ENCODE assay signal across 1 fruit fly cellular context in genomic region chrX:6366357-6366691, dm6.
TF ChIP-seq lines count a peak whose summit lies in the region.

No protein-coding gene starts in this region.

TF ChIP-seq in whole organism, embryonic, 481 proteins besides CTCF, POLR2A, EP300 and RAD21 (continued from another document and continues in another):
- TF ChIP-seq CG2712 (tag; optimal IDR thresholded peaks at IDR 0.05; lab: Kevin White, UChicago) (peak; percentile 77), phol (tag; optimal IDR thresholded peaks at IDR 0.05; lab: Kevin White, UChicago) (peak; percentile 69), CG33213 (GFP tag; optimal IDR thresholded peaks at IDR 0.05; lab: Kevin White, UChicago) (peak; percentile 77), CG7786 (GFP tag; optimal IDR thresholded peaks at IDR 0.05; lab: Kevin White, UChicago) (peak; percentile 89), Aef1 (GFP tag; IDR thresholded peaks at IDR 0.05; lab: Robert Waterston, UW) (peak; percentile 92), Rfx (GFP tag; IDR thresholded peaks at IDR 0.05; lab: Robert Waterston, UW) (peak; percentile 96), CG6765 (GFP tag; optimal IDR thresholded peaks at IDR 0.05; lab: Kevin White, UChicago) (peak; percentile 73), insv (GFP tag; optimal IDR thresholded peaks at IDR 0.05; lab: Kevin White, UChicago) (no peak), onecut (GFP tag; IDR thresholded peaks at IDR 0.05; lab: Robert Waterston, UW) (peak; percentile 85), CG4424 (GFP tag; optimal IDR thresholded peaks at IDR 0.05; lab: Kevin White, UChicago) (peak; percentile 69), CG12659 (GFP tag; optimal IDR thresholded peaks at IDR 0.05; lab: Kevin White, UChicago) (peak; percentile 78), Doc2 (GFP tag; IDR thresholded peaks at IDR 0.05; lab: Robert Waterston, UW) (peak; percentile 55; the same call in 1 of the 2 replicates), CG6175 (GFP tag; IDR thresholded peaks at IDR 0.05; lab: Robert Waterston, UW) (peak; percentile 83), CG13624 (GFP tag; optimal IDR thresholded peaks at IDR 0.05; lab: Kevin White, UChicago) (peak; percentile 95), Med (GFP tag; lab: Kevin White, UChicago) (peak; percentile 99), row (GFP tag; IDR thresholded peaks at IDR 0.05; lab: Robert Waterston, UW) (peak; percentile 92), CG6654 (GFP tag; optimal IDR thresholded peaks at IDR 0.05; lab: Kevin White, UChicago) (peak; percentile 59), gem (tag; optimal IDR thresholded peaks at IDR 0.05; lab: Kevin White, UChicago) (peak; percentile 86), chm (GFP tag; IDR thresholded peaks at IDR 0.05; lab: Robert Waterston, UW) (peak; percentile 91), CG16779 (GFP tag; IDR thresholded peaks at IDR 0.05; lab: Robert Waterston, UW) (peak; percentile 83), Dad (GFP tag; optimal IDR thresholded peaks at IDR 0.05; lab: Kevin White, UChicago) (peak; percentile 76), CG12769 (tag; optimal IDR thresholded peaks at IDR 0.05; lab: Kevin White, UChicago) (peak; percentile 95), Tbp (GFP tag; optimal IDR thresholded peaks at IDR 0.05; lab: Kevin White, UChicago) (no peak), D19B (GFP tag; optimal IDR thresholded peaks at IDR 0.05; lab: Kevin White, UChicago) (peak; percentile 67), CG11456 (GFP tag; IDR thresholded peaks at IDR 0.05; lab: Robert Waterston, UW) (peak; percentile 94), BtbVII (GFP tag; optimal IDR thresholded peaks at IDR 0.05; lab: Kevin White, UChicago) (peak; percentile 77), Abd-B (GFP tag; optimal IDR thresholded peaks at IDR 0.05; lab: Kevin White, UChicago) (peak; percentile 82), CG1792 (GFP tag; optimal IDR thresholded peaks at IDR 0.05; lab: Kevin White, UChicago) (peak; percentile 81), Spps (tag; optimal IDR thresholded peaks at IDR 0.05; lab: Kevin White, UChicago) (no peak), CG1603 (tag; optimal IDR thresholded peaks at IDR 0.05; lab: Kevin White, UChicago) (peak; percentile 81), Drgx (GFP tag; IDR thresholded peaks at IDR 0.05; lab: Robert Waterston, UW) (peak; percentile 96), CG12071 (GFP tag; optimal IDR thresholded peaks at IDR 0.05; lab: Kevin White, UChicago) (peak; percentile 87), CG6854 (GFP tag; optimal IDR thresholded peaks at IDR 0.05; lab: Kevin White, UChicago) (peak; percentile 76), CG10366 (GFP tag; IDR thresholded peaks at IDR 0.05; lab: Robert Waterston, UW) (peak; percentile 92), NC2β (GFP tag; optimal IDR thresholded peaks at IDR 0.05; lab: Kevin White, UChicago) (peak; percentile 45), Hr78 (GFP tag; optimal IDR thresholded peaks at IDR 0.05; lab: Kevin White, UChicago) (no peak), nerfin-2 (GFP tag; IDR thresholded peaks at IDR 0.05; lab: Robert Waterston, UW; ENCODE audit: partially characterized antibody) (no peak), fd102C (GFP tag; optimal IDR thresholded peaks at IDR 0.05; lab: Kevin White, UChicago) (no peak), grn (GFP tag; optimal IDR thresholded peaks at IDR 0.05; lab: Kevin White, UChicago) (peak; percentile 14), sens (GFP tag; lab: Kevin White, UChicago) (peak; percentile 94), CG18764 (GFP tag; optimal IDR thresholded peaks at IDR 0.05; lab: Kevin White, UChicago) (peak; percentile 53), fd64A (GFP tag; optimal IDR thresholded peaks at IDR 0.05; lab: Kevin White, UChicago) (peak; percentile 33), zfh2 (GFP tag; optimal IDR thresholded peaks at IDR 0.05; lab: Kevin White, UChicago) (peak; percentile 90), CG33557 (GFP tag; optimal IDR thresholded peaks at IDR 0.05; lab: Kevin White, UChicago) (peak; percentile 7), dpn (GFP tag; optimal IDR thresholded peaks at IDR 0.05; lab: Kevin White, UChicago) (peak; percentile 88), Usf (GFP tag; optimal IDR thresholded peaks at IDR 0.05; lab: Kevin White, UChicago) (peak; percentile 62), p53 (GFP tag; optimal IDR thresholded peaks at IDR 0.05; lab: Kevin White, UChicago) (peak; percentile 52), gsb-n (tag; optimal IDR thresholded peaks at IDR 0.05; lab: Kevin White, UChicago) (no peak), Fer1 (GFP tag; optimal IDR thresholded peaks at IDR 0.05; lab: Kevin White, UChicago) (peak; percentile 87), CG10431 (GFP tag; optimal IDR thresholded peaks at IDR 0.05; lab: Kevin White, UChicago) (no peak), Hey (tag; optimal IDR thresholded peaks at IDR 0.05; lab: Kevin White, UChicago) (peak; percentile 70), CG8281 (tag; optimal IDR thresholded peaks at IDR 0.05; lab: Kevin White, UChicago) (peak; percentile 54), mld (GFP tag; IDR thresholded peaks at IDR 0.05; lab: Robert Waterston, UW; ENCODE audit: partially characterized antibody) (no peak), gt (GFP tag; IDR thresholded peaks at IDR 0.05; lab: Robert Waterston, UW) (peak; percentile 61; the same call in 1 of the 2 replicates), tx (GFP tag; optimal IDR thresholded peaks at IDR 0.05; lab: Kevin White, UChicago) (peak; percentile 75), ken (GFP tag; IDR thresholded peaks at IDR 0.05; lab: Robert Waterston, UW) (peak; percentile 88), esg (GFP tag; conservative IDR thresholded peaks at IDR 0.05; lab: Robert Waterston, UW) (peak; percentile 74), disco-r (GFP tag; optimal IDR thresholded peaks at IDR 0.05; lab: Kevin White, UChicago) (peak; percentile 76), CG2129 (GFP tag; IDR thresholded peaks at IDR 0.05; lab: Robert Waterston, UW; ENCODE audit: partially characterized antibody) (no peak), abd-A (tag; optimal IDR thresholded peaks at IDR 0.05; lab: Kevin White, UChicago) (no peak), Camta (GFP tag; optimal IDR thresholded peaks at IDR 0.05; lab: Kevin White, UChicago) (peak; percentile 82), eyg (GFP tag; optimal IDR thresholded peaks at IDR 0.05; lab: Kevin White, UChicago) (peak; percentile 70), Gsc (GFP tag; IDR thresholded peaks at IDR 0.05; lab: Robert Waterston, UW) (no peak), usp (GFP tag; optimal IDR thresholded peaks at IDR 0.05; lab: Kevin White, UChicago) (no peak), dan (GFP tag; IDR thresholded peaks at IDR 0.05; lab: Robert Waterston, UW) (no peak), Hr51 (GFP tag; optimal IDR thresholded peaks at IDR 0.05; lab: Kevin White, UChicago) (peak; percentile 76 to 86), E2f1 (GFP tag; IDR thresholded peaks at IDR 0.05; lab: Robert Waterston, UW) (peak; percentile 84), CG3163 (GFP tag; optimal IDR thresholded peaks at IDR 0.05; lab: Kevin White, UChicago) (peak; percentile 66), CG4282 (GFP tag; optimal IDR thresholded peaks at IDR 0.05; lab: Kevin White, UChicago) (peak; percentile 49), pzg (GFP tag; optimal IDR thresholded peaks at IDR 0.05; lab: Kevin White, UChicago) (peak; percentile 2), grau (tag; optimal IDR thresholded peaks at IDR 0.05; lab: Kevin White, UChicago) (peak; percentile 97), ttk (GFP tag; IDR thresholded peaks at IDR 0.05; lab: Robert Waterston, UW) (peak; percentile 89), CG12219 (GFP tag; optimal IDR thresholded peaks at IDR 0.05; lab: Kevin White, UChicago) (peak; percentile 84), Mes4 (GFP tag; optimal IDR thresholded peaks at IDR 0.05; lab: Kevin White, UChicago) (peak; percentile 68), CG6683 (GFP tag; optimal IDR thresholded peaks at IDR 0.05; lab: Kevin White, UChicago) (peak; percentile 76), Hr39 (optimal IDR thresholded peaks at IDR 0.05; lab: Kevin White, UChicago) (no peak), Xrp1 (GFP tag; IDR thresholded peaks at IDR 0.05; lab: Robert Waterston, UW) (peak; percentile 80), oc (tag; optimal IDR thresholded peaks at IDR 0.05; lab: Kevin White, UChicago) (peak; percentile 76), CG14014 (GFP tag; IDR thresholded peaks at IDR 0.05; lab: Robert Waterston, UW) (peak; percentile 92), D (optimal IDR thresholded peaks at IDR 0.05; lab: Kevin White, UChicago) (no peak), D (GFP tag; optimal IDR thresholded peaks at IDR 0.05; lab: Kevin White, UChicago) (peak; percentile 50), tgo (GFP tag; IDR thresholded peaks at IDR 0.05; lab: Robert Waterston, UW) (peak; percentile 86), CG30020 (tag; optimal IDR thresholded peaks at IDR 0.05; lab: Kevin White, UChicago) (no peak), CG14710 (tag; optimal IDR thresholded peaks at IDR 0.05; lab: Kevin White, UChicago) (no peak), mirr (GFP tag; optimal IDR thresholded peaks at IDR 0.05; lab: Kevin White, UChicago) (peak; percentile 91), Six4 (GFP tag; optimal IDR thresholded peaks at IDR 0.05; lab: Kevin White, UChicago) (peak; percentile 62), tio (GFP tag; optimal IDR thresholded peaks at IDR 0.05; lab: Kevin White, UChicago) (no peak), CG17385 (GFP tag; optimal IDR thresholded peaks at IDR 0.05; lab: Kevin White, UChicago) (peak; percentile 85), Myb (GFP tag; optimal IDR thresholded peaks at IDR 0.05; lab: Kevin White, UChicago) (peak; percentile 66), dmrt99B (tag; optimal IDR thresholded peaks at IDR 0.05; lab: Kevin White, UChicago) (peak; percentile 85), B-H2 (GFP tag; optimal IDR thresholded peaks at IDR 0.05; lab: Kevin White, UChicago) (peak; percentile 93), CoRest (tag; optimal IDR thresholded peaks at IDR 0.05; lab: Kevin White, UChicago) (peak; percentile 83), CG12155 (GFP tag; optimal IDR thresholded peaks at IDR 0.05; lab: Kevin White, UChicago) (peak; percentile 85), CG6813 (GFP tag; optimal IDR thresholded peaks at IDR 0.05; lab: Kevin White, UChicago) (peak; percentile 74), fru (optimal IDR thresholded peaks at IDR 0.05; lab: Kevin White, UChicago) (no peak), Dll (GFP tag; IDR thresholded peaks at IDR 0.05; lab: Robert Waterston, UW; ENCODE audit: partially characterized antibody) (no peak), crp (GFP tag; optimal IDR thresholded peaks at IDR 0.05; lab: Kevin White, UChicago) (no peak), Optix (GFP tag; IDR thresholded peaks at IDR 0.05; lab: Robert Waterston, UW) (peak; percentile 86), CHES-1-like (GFP tag; optimal IDR thresholded peaks at IDR 0.05; lab: Kevin White, UChicago) (peak; percentile 85), MESR4 (GFP tag; optimal IDR thresholded peaks at IDR 0.05; lab: Kevin White, UChicago) (no peak), CG6254 (GFP tag; optimal IDR thresholded peaks at IDR 0.05; lab: Kevin White, UChicago) (peak; percentile 7), HLHmδ (GFP tag; optimal IDR thresholded peaks at IDR 0.05; lab: Kevin White, UChicago) (no peak), CG10565 (GFP tag; optimal IDR thresholded peaks at IDR 0.05; lab: Kevin White, UChicago) (no peak), CG8388 (GFP tag; optimal IDR thresholded peaks at IDR 0.05; lab: Kevin White, UChicago) (peak; percentile 63), emc (GFP tag; optimal IDR thresholded peaks at IDR 0.05; lab: Kevin White, UChicago) (peak; percentile 48), slou (GFP tag; optimal IDR thresholded peaks at IDR 0.05; lab: Kevin White, UChicago) (peak; percentile 75), CG10209 (GFP tag; optimal IDR thresholded peaks at IDR 0.05; lab: Kevin White, UChicago) (peak; percentile 82), lola (GFP tag; optimal IDR thresholded peaks at IDR 0.05; lab: Kevin White, UChicago) (peak in 1 of 3 experiments; percentile 20), CG10654 (GFP tag; optimal IDR thresholded peaks at IDR 0.05; lab: Kevin White, UChicago) (peak; percentile 76), chinmo (GFP tag; IDR thresholded peaks at IDR 0.05; lab: Robert Waterston, UW; ENCODE audit: partially characterized antibody) (no peak), fu2 (GFP tag; optimal IDR thresholded peaks at IDR 0.05; lab: Kevin White, UChicago) (peak; percentile 81), CG7271 (tag; optimal IDR thresholded peaks at IDR 0.05; lab: Kevin White, UChicago) (no peak), CG8089 (GFP tag; optimal IDR thresholded peaks at IDR 0.05; lab: Kevin White, UChicago) (peak; percentile 54), CG34422 (GFP tag; IDR thresholded peaks at IDR 0.05; lab: Robert Waterston, UW) (peak; percentile 93), E2f2 (GFP tag; IDR thresholded peaks at IDR 0.05; lab: Robert Waterston, UW) (peak; percentile 49; the same call in 1 of the 2 replicates), nmo (GFP tag; optimal IDR thresholded peaks at IDR 0.05; lab: Kevin White, UChicago) (peak; percentile 80), CG3407 (GFP tag; optimal IDR thresholded peaks at IDR 0.05; lab: Kevin White, UChicago) (peak; percentile 21), toy (GFP tag; IDR thresholded peaks at IDR 0.05; lab: Robert Waterston, UW) (peak; percentile 78; the same call in 1 of the 2 replicates), exex (tag; optimal IDR thresholded peaks at IDR 0.05; lab: Kevin White, UChicago) (peak; percentile 60), slbo (GFP tag; IDR thresholded peaks at IDR 0.05; lab: Robert Waterston, UW) (peak; percentile 96), klu (GFP tag; IDR thresholded peaks at IDR 0.05; lab: Robert Waterston, UW) (peak; percentile 78), Poxn (GFP tag; IDR thresholded peaks at IDR 0.05; lab: Robert Waterston, UW) (peak; percentile 74), dysf (GFP tag; IDR thresholded peaks at IDR 0.05; lab: Robert Waterston, UW) (peak; percentile 90), cas (GFP tag; IDR thresholded peaks at IDR 0.05; lab: Robert Waterston, UW) (peak; percentile 85), CG11504 (tag; optimal IDR thresholded peaks at IDR 0.05; lab: Kevin White, UChicago) (peak; percentile 86), mam (GFP tag; optimal IDR thresholded peaks at IDR 0.05; lab: Kevin White, UChicago) (peak; percentile 92), CG10147 (GFP tag; optimal IDR thresholded peaks at IDR 0.05; lab: Kevin White, UChicago) (peak; percentile 67), Lhr (GFP tag; optimal IDR thresholded peaks at IDR 0.05; lab: Kevin White, UChicago) (no peak), CG4360 (GFP tag; IDR thresholded peaks at IDR 0.05; lab: Robert Waterston, UW) (no peak), CG15073 (GFP tag; optimal IDR thresholded peaks at IDR 0.05; lab: Kevin White, UChicago) (no peak), Dbx (GFP tag; IDR thresholded peaks at IDR 0.05; lab: Robert Waterston, UW) (peak; percentile 90), rib (GFP tag; IDR thresholded peaks at IDR 0.05; lab: Robert Waterston, UW) (peak; percentile 94), trh (GFP tag; optimal IDR thresholded peaks at IDR 0.05; lab: Kevin White, UChicago) (peak; percentile 34), Opbp (GFP tag; IDR thresholded peaks at IDR 0.05; lab: Robert Waterston, UW; ENCODE audit: partially characterized antibody) (no peak)
